Worm (Caenorhabditis elegans): ENCODE results near the gene fbxa-98.

DNA sequence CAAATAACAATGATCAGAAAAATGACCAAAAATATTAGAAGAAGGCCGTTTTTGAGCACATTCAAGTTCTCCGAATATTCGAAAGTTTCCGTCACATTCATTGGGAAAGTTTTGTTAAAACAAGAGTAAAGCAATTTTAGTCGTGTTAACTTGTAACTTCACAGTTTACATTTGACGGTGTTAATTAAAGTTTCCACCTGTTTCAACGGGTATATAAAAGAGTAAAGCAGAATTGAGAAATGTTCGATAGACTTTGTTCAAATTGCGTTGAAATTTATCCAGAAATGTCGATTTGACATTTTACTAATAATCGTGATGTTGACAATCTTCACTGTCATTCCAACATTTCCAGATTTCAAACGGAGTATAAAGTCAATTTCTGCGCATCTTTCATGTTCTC is 12.6 kb downstream of the fbxa-98 start, which contains the start of gene srz-29:
- TF ChIP-seq madf-5 (GFP tag; IDR thresholded peaks at IDR 0.05), result no peak
- TF ChIP-seq php-3 (GFP tag; IDR thresholded peaks at IDR 0.05), result no peak
- no peak for TF ChIP-seq ama-1 (optimal IDR thresholded peaks at IDR 0.05)
- TF ChIP-seq unc-62 (GFP tag; optimal IDR thresholded peaks at IDR 0.05 in 1 of 2), result no peak
- TF ChIP-seq unc-62 (tag; optimal IDR thresholded peaks at IDR 0.05), result no peak
- TF ChIP-seq lin-13 (GFP tag; optimal IDR thresholded peaks at IDR 0.05), result no peak
- TF ChIP-seq lim-7 (GFP tag; IDR thresholded peaks at IDR 0.05), result no peak
- TF ChIP-seq nhr-76 (tag; optimal IDR thresholded peaks at IDR 0.05), result no peak
- no peak for TF ChIP-seq nhr-25 (tag; optimal IDR thresholded peaks at IDR 0.05; ENCODE audit: borderline replicate concordance, insufficient read depth)
- TF ChIP-seq aly-2 (tag; optimal IDR thresholded peaks at IDR 0.05), result no peak
- no peak for TF ChIP-seq nhr-77 (tag; optimal IDR thresholded peaks at IDR 0.05)
- TF ChIP-seq pha-4 (GFP tag; IDR thresholded peaks at IDR 0.05), result no peak
- TF ChIP-seq pha-4 (tag; optimal IDR thresholded peaks at IDR 0.05), result no peak
- TF ChIP-seq lsy-2 (tag; optimal IDR thresholded peaks at IDR 0.05), result no peak
- TF ChIP-seq pqm-1 (tag; optimal IDR thresholded peaks at IDR 0.05), result no peak
- no peak for TF ChIP-seq ZK337.2 (GFP tag; IDR thresholded peaks at IDR 0.05)
